Worm (Caenorhabditis elegans): ENCODE measurements around the gene C09G1.5.

The C09G1.5 gene

ce11 chrX:15983288-15983687 is 24.4 kb downstream of the C09G1.5 start:
- TF ChIP-seq ceh-82 (tag; optimal IDR thresholded peaks at IDR 0.05) (no peak), unc-62 (GFP tag; optimal IDR thresholded peaks at IDR 0.05) (no peak), peb-1 (tag; optimal IDR thresholded peaks at IDR 0.05) (no peak), snpc-4 (tag; optimal IDR thresholded peaks at IDR 0.05) (peak; percentile 13), nhr-12 (tag; optimal IDR thresholded peaks at IDR 0.05) (no peak), fos-1 (tag; optimal IDR thresholded peaks at IDR 0.05) (peak; percentile 19), C34F6.9 (tag; optimal IDR thresholded peaks at IDR 0.05) (no peak), alr-1 (tag; optimal IDR thresholded peaks at IDR 0.05) (no peak), ZK546.5 (tag; optimal IDR thresholded peaks at IDR 0.05) (no peak), elt-3 (tag; optimal IDR thresholded peaks at IDR 0.05) (no peak), nhr-237 (tag; optimal IDR thresholded peaks at IDR 0.05) (no peak), nhr-10 (tag; optimal IDR thresholded peaks at IDR 0.05) (no peak), skn-1 (tag; optimal IDR thresholded peaks at IDR 0.05) (no peak), aly-2 (tag; optimal IDR thresholded peaks at IDR 0.05) (no peak), ztf-1 (GFP tag; conservative IDR thresholded peaks at IDR 0.05) (no peak), gmeb-1 (tag; optimal IDR thresholded peaks at IDR 0.05) (no peak), unc-55 (GFP tag; optimal IDR thresholded peaks at IDR 0.05) (peak; percentile 62), nhr-77 (tag; optimal IDR thresholded peaks at IDR 0.05) (no peak), crh-2 (tag; optimal IDR thresholded peaks at IDR 0.05) (peak; percentile 54), lin-11 (tag; optimal IDR thresholded peaks at IDR 0.05) (no peak), nhr-129 (tag; optimal IDR thresholded peaks at IDR 0.05) (peak; percentile 47), nhr-11 (tag; optimal IDR thresholded peaks at IDR 0.05) (no peak), lsy-2 (tag; optimal IDR thresholded peaks at IDR 0.05) (peak in 1 of 2 experiments; percentile 40), ztf-4 (tag; optimal IDR thresholded peaks at IDR 0.05) (no peak), nhr-21 (tag; optimal IDR thresholded peaks at IDR 0.05) (peak; percentile 48), sem-4 (tag; optimal IDR thresholded peaks at IDR 0.05) (no peak), sma-3 (GFP tag; optimal IDR thresholded peaks at IDR 0.05) (peak; percentile 20), egl-27 (tag; optimal IDR thresholded peaks at IDR 0.05) (no peak), mab-5 (tag; optimal IDR thresholded peaks at IDR 0.05) (no peak), dmd-4 (tag; optimal IDR thresholded peaks at IDR 0.05) (peak; percentile 44), blmp-1 (tag; optimal IDR thresholded peaks at IDR 0.05; ENCODE audit: insufficient read depth) (no peak), mbf-1 (tag; optimal IDR thresholded peaks at IDR 0.05) (peak; percentile 22), elt-1 (tag; optimal IDR thresholded peaks at IDR 0.05) (no peak), unc-39 (tag; optimal IDR thresholded peaks at IDR 0.05) (no peak), F13H6.1 (tag; optimal IDR thresholded peaks at IDR 0.05) (no peak), R02D3.7 (tag; optimal IDR thresholded peaks at IDR 0.05) (no peak), lin-39 (tag; optimal IDR thresholded peaks at IDR 0.05) (no peak), ama-1 (optimal IDR thresholded peaks at IDR 0.05) (no peak), mdl-1 (tag; optimal IDR thresholded peaks at IDR 0.05) (no peak)

DNA sequence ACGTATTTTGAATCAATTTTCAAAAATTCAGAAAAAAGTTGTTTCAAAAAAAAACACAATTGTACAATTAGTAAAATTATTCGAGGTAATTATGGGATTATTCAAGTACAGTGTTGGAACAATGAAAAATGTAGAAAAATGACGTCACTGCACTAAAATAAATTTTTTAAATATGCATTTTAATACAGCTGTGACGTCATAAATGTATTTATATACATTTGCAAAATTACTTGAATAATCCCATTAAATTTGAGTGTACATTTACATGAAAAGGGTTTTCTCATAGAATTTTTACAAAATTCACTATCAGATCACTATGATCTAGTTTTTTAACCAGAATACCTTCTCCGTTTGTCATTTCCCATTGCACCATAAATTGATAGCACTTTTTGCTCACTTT is 29.7 kb downstream of the C09G1.5 start:
- TF ChIP-seq ceh-82 (tag; optimal IDR thresholded peaks at IDR 0.05) (no peak), elt-1 (tag; optimal IDR thresholded peaks at IDR 0.05) (no peak), ztf-11 (tag; optimal IDR thresholded peaks at IDR 0.05) (no peak), unc-62 (GFP tag; optimal IDR thresholded peaks at IDR 0.05) (no peak), C34F6.9 (tag; optimal IDR thresholded peaks at IDR 0.05) (no peak), zag-1 (tag; optimal IDR thresholded peaks at IDR 0.05) (no peak), lin-11 (tag; optimal IDR thresholded peaks at IDR 0.05) (no peak), skn-1 (tag; optimal IDR thresholded peaks at IDR 0.05) (no peak), mab-5 (tag; optimal IDR thresholded peaks at IDR 0.05) (no peak), ztf-1 (GFP tag; conservative IDR thresholded peaks at IDR 0.05) (no peak), crh-2 (tag; optimal IDR thresholded peaks at IDR 0.05) (no peak)

- TF ChIP-seq nhr-77 (tag; optimal IDR thresholded peaks at IDR 0.05) (no peak), blmp-1 (tag; optimal IDR thresholded peaks at IDR 0.05; ENCODE audit: insufficient read depth) (no peak), zag-1 (tag; optimal IDR thresholded peaks at IDR 0.05) (no peak), elt-1 (tag; optimal IDR thresholded peaks at IDR 0.05) (no peak), dmd-4 (tag; optimal IDR thresholded peaks at IDR 0.05) (no peak), ceh-82 (tag; optimal IDR thresholded peaks at IDR 0.05) (no peak), sma-9 (GFP tag; optimal IDR thresholded peaks at IDR 0.05) (no peak), sma-9 (tag; optimal IDR thresholded peaks at IDR 0.05) (no peak), mab-5 (tag; optimal IDR thresholded peaks at IDR 0.05) (no peak), ama-1 (optimal IDR thresholded peaks at IDR 0.05) (no peak), aly-2 (tag; optimal IDR thresholded peaks at IDR 0.05) (no peak), unc-55 (GFP tag; optimal IDR thresholded peaks at IDR 0.05) (no peak), nhr-12 (tag; optimal IDR thresholded peaks at IDR 0.05) (no peak), alr-1 (tag; optimal IDR thresholded peaks at IDR 0.05) (no peak), skn-1 (tag; optimal IDR thresholded peaks at IDR 0.05) (no peak), nhr-6 (tag; optimal IDR thresholded peaks at IDR 0.05) (no peak)
These were observed 33.9 kb downstream of the C09G1.5 start for ce11 chrX:15992806-15993205.
